Fruit fly (Drosophila melanogaster): ENCODE measurements around the gene Fuca.
A peak's percentile ranks its signal among the peaks of the same experiment; 100 is the strongest.

Gene Fuca

dm6 chr3L:11534391-11535246 is 12.1 kb upstream of the Fuca start (continued):
- TF ChIP-seq unc-4 (GFP tag; IDR thresholded peaks at IDR 0.05; ENCODE audit: partially characterized antibody) (peak; percentile 27; the same call in 1 of the 2 replicates), CG7928 (GFP tag; optimal IDR thresholded peaks at IDR 0.05) (no peak), zf30C (GFP tag; optimal IDR thresholded peaks at IDR 0.05) (no peak), tgo (GFP tag; IDR thresholded peaks at IDR 0.05) (0 out of 3 replicates have a peak, but pooled peaks have one; percentile 25), Ptx1 (GFP tag; IDR thresholded peaks at IDR 0.05) (peak; percentile 31; the same call in 1 of the 2 replicates), CG14441 (GFP tag; IDR thresholded peaks at IDR 0.05) (0 out of 2 replicates have a peak, but pooled peaks have one; percentile 16), Dfd (GFP tag; optimal IDR thresholded peaks at IDR 0.05) (no peak), Pdp1 (GFP tag; optimal IDR thresholded peaks at IDR 0.05) (peak in 1 of 2 experiments; percentile 62), ranshi (GFP tag; IDR thresholded peaks at IDR 0.05) (peak; percentile 32; the same call in 1 of the 2 replicates), fd3F (GFP tag; optimal IDR thresholded peaks at IDR 0.05) (peak; percentile 23), hbn (GFP tag; IDR thresholded peaks at IDR 0.05; ENCODE audit: partially characterized antibody) (peak; percentile 28; the same call in 1 of the 2 replicates), Six4 (GFP tag; optimal IDR thresholded peaks at IDR 0.05) (no peak), CG31441 (GFP tag; IDR thresholded peaks at IDR 0.05) (peak; percentile 48), MESR4 (GFP tag; optimal IDR thresholded peaks at IDR 0.05) (no peak), Dll (GFP tag; IDR thresholded peaks at IDR 0.05; ENCODE audit: partially characterized antibody) (peak; percentile 47; the same call in 2 of the 4 replicates), Deaf1 (tag; optimal IDR thresholded peaks at IDR 0.05) (peak; percentile 29), kah (GFP tag; optimal IDR thresholded peaks at IDR 0.05) (no peak), Taf1 (GFP tag; IDR thresholded peaks at IDR 0.05) (no peak), az2 (GFP tag; optimal IDR thresholded peaks at IDR 0.05) (peak; percentile 21), Sox102F (GFP tag; optimal IDR thresholded peaks at IDR 0.05) (peak; percentile 55), dpn (GFP tag; optimal IDR thresholded peaks at IDR 0.05) (peak in 1 of 2 experiments; percentile 5), ci (GFP tag; IDR thresholded peaks at IDR 0.05) (peak; percentile 36; the same call in 2 of the 3 replicates), CG16815 (GFP tag; optimal IDR thresholded peaks at IDR 0.05) (no peak), psq (GFP tag; optimal IDR thresholded peaks at IDR 0.05) (no peak), crp (GFP tag; optimal IDR thresholded peaks at IDR 0.05) (peak in 1 of 2 experiments; percentile 80), Dbx (GFP tag; IDR thresholded peaks at IDR 0.05) (peak; percentile 29; the same call in 1 of the 3 replicates), oc (tag; optimal IDR thresholded peaks at IDR 0.05) (no peak), CG34422 (GFP tag; IDR thresholded peaks at IDR 0.05) (no peak), CG12659 (GFP tag; optimal IDR thresholded peaks at IDR 0.05) (peak; percentile 22), NK7.1 (GFP tag; optimal IDR thresholded peaks at IDR 0.05) (no peak), CG1832 (GFP tag; optimal IDR thresholded peaks at IDR 0.05) (peak; percentile 83), CG17385 (GFP tag; optimal IDR thresholded peaks at IDR 0.05) (peak; percentile 33), CG13287 (GFP tag; IDR thresholded peaks at IDR 0.05; ENCODE audit: partially characterized antibody) (peak; percentile 38; the same call in 1 of the 2 replicates), wor (GFP tag; IDR thresholded peaks at IDR 0.05) (no peak), hth (optimal IDR thresholded peaks at IDR 0.05) (no peak), Mrtf (GFP tag; IDR thresholded peaks at IDR 0.05) (no peak), Trl (optimal IDR thresholded peaks at IDR 0.05) (peak; percentile 75 to 87), Trl (GFP tag; optimal IDR thresholded peaks at IDR 0.05) (no peak), CG1233 (GFP tag; optimal IDR thresholded peaks at IDR 0.05) (peak; percentile 2), Elba2 (GFP tag; optimal IDR thresholded peaks at IDR 0.05) (no peak), Opbp (GFP tag; IDR thresholded peaks at IDR 0.05; ENCODE audit: partially characterized antibody) (0 out of 3 replicates have a peak, but pooled peaks have one; percentile 23), CG17359 (tag; optimal IDR thresholded peaks at IDR 0.05) (peak; percentile 11), CG11695 (GFP tag; IDR thresholded peaks at IDR 0.05) (peak; percentile 85), CG15269 (tag; optimal IDR thresholded peaks at IDR 0.05) (peak; percentile 51), sqz (GFP tag; optimal IDR thresholded peaks at IDR 0.05) (no peak), sna (GFP tag; IDR thresholded peaks at IDR 0.05; ENCODE audit: partially characterized antibody) (no peak), Meics (GFP tag; optimal IDR thresholded peaks at IDR 0.05) (no peak), Rfx (GFP tag; IDR thresholded peaks at IDR 0.05) (peak; percentile 51; the same call in 1 of the 2 replicates)
